Worm (Caenorhabditis elegans): Measurements from ENCODE around the gene lpin-1.

lpin-1 gene

ce11 chrV:13652322-13652721 is 1.6 kb downstream of the lpin-1 start:
- TF ChIP-seq alr-1 (tag; optimal IDR thresholded peaks at IDR 0.05; ENCODE audit: borderline replicate concordance) = no peak
- no peak for TF ChIP-seq hlh-17 (GFP tag; optimal IDR thresholded peaks at IDR 0.05; ENCODE audit: borderline replicate concordance)
- TF ChIP-seq C04F5.9 (tag; optimal IDR thresholded peaks at IDR 0.05) = no peak
- TF ChIP-seq pax-3 (tag; optimal IDR thresholded peaks at IDR 0.05) = no peak
- TF ChIP-seq mef-2 (tag; optimal IDR thresholded peaks at IDR 0.05) = no peak
- TF ChIP-seq egl-13 (tag; optimal IDR thresholded peaks at IDR 0.05) = no peak
- TF ChIP-seq ceh-82 (tag; optimal IDR thresholded peaks at IDR 0.05) = no peak
- TF ChIP-seq grh-1 (GFP tag; IDR thresholded peaks at IDR 0.05) = no peak
- TF ChIP-seq ceh-63 (GFP tag; optimal IDR thresholded peaks at IDR 0.05) = no peak

- TF ChIP-seq fkh-4 (tag; optimal IDR thresholded peaks at IDR 0.05; ENCODE audit: borderline replicate concordance) (no peak), elt-2 (tag; optimal IDR thresholded peaks at IDR 0.05) (no peak), fos-1 (tag; optimal IDR thresholded peaks at IDR 0.05) (no peak), ztf-11 (tag; optimal IDR thresholded peaks at IDR 0.05) (no peak), tbx-2 (tag; optimal IDR thresholded peaks at IDR 0.05) (no peak), sup-37 (GFP tag; optimal IDR thresholded peaks at IDR 0.05) (no peak), aha-1 (tag; optimal IDR thresholded peaks at IDR 0.05) (no peak), alr-1 (tag; optimal IDR thresholded peaks at IDR 0.05; ENCODE audit: borderline replicate concordance) (no peak), blmp-1 (tag; optimal IDR thresholded peaks at IDR 0.05) (no peak)
Observed at ce11 chrV:13650800-13651199, 3.1 kb downstream of the lpin-1 start.

ce11 chrV:13649730-13650349 is 4.1 kb downstream of the lpin-1 start, which contains the start of gene H37A05.4:
Gene H37A05.4, minus strand, starts transcription at chrV:13649780.
- TF ChIP-seq pax-3 (tag; optimal IDR thresholded peaks at IDR 0.05) = peak; percentile 20
- TF ChIP-seq efl-1 (optimal IDR thresholded peaks at IDR 0.05) = peak in 1 of 2 experiments; percentile 16
- TF ChIP-seq efl-1 (GFP tag; optimal IDR thresholded peaks at IDR 0.05 in 1 of 2) = peak in 1 of 2 experiments; percentile 91
- peak; percentile 33 for TF ChIP-seq nhr-90 (tag; optimal IDR thresholded peaks at IDR 0.05; ENCODE audit: poor library complexity)
- TF ChIP-seq nhr-85 (tag) = no peak
- no peak for TF ChIP-seq nhr-76 (tag; optimal IDR thresholded peaks at IDR 0.05)
- no peak for TF ChIP-seq F16B12.6 (tag; optimal IDR thresholded peaks at IDR 0.05)
- TF ChIP-seq blmp-1 (tag; optimal IDR thresholded peaks at IDR 0.05) = no peak
- TF ChIP-seq ztf-4 (tag; optimal IDR thresholded peaks at IDR 0.05) = peak; percentile 29

- TF ChIP-seq nhr-84 (tag; optimal IDR thresholded peaks at IDR 0.05) (no peak), isw-1 (GFP tag; IDR thresholded peaks at IDR 0.05) (no peak), nhr-11 (tag; optimal IDR thresholded peaks at IDR 0.05) (no peak), grh-1 (GFP tag; IDR thresholded peaks at IDR 0.05) (no peak), snpc-4 (tag; optimal IDR thresholded peaks at IDR 0.05) (no peak), fos-1 (tag; optimal IDR thresholded peaks at IDR 0.05) (no peak)
Observed at ce11 chrV:13647617-13648016, 6.3 kb downstream of the lpin-1 start.

ce11 chrV:13647185-13647584 is 6.7 kb downstream of the lpin-1 start:
- TF ChIP-seq rnt-1 (tag; optimal IDR thresholded peaks at IDR 0.05) (no peak), pag-3 (tag; optimal IDR thresholded peaks at IDR 0.05; ENCODE audit: borderline replicate concordance, insufficient read depth) (no peak), nhr-77 (tag; optimal IDR thresholded peaks at IDR 0.05) (no peak), nhr-28 (tag; optimal IDR thresholded peaks at IDR 0.05) (no peak), lin-14 (GFP tag; optimal IDR thresholded peaks at IDR 0.05) (no peak), irx-1 (tag; optimal IDR thresholded peaks at IDR 0.05) (no peak), unc-98 (GFP tag; IDR thresholded peaks at IDR 0.05) (no peak), sptf-1 (tag; optimal IDR thresholded peaks at IDR 0.05) (no peak), ceh-8 (GFP tag; optimal IDR thresholded peaks at IDR 0.05) (no peak)
